Fruit fly (Drosophila melanogaster) whole organism: ENCODE data around the gene Snapin.

ENCODE experiments used
- CG8478 ChIP-seq: fragments of >200 bp; optimal IDR thresholded peaks from 2 replicates; lab custom pipeline; 2018; ENCODE audit warnings: inconsistent platforms
- Dll ChIP-seq: fragments of >200 bp; optimal IDR thresholded peaks from 2 replicates; lab custom pipeline; 2017
- EcR ChIP-seq, 2 experiments: fragments of >200 bp; optimal IDR thresholded peaks; 2 replicates each; lab custom pipeline; 2017; ENCODE audit warnings: missing biosample characterization in 2 of 2, missing genetic modification characterization in 2 of 2, missing genetic modification reagents in 2 of 2
- pan ChIP-seq: fragments of >200 bp; optimal IDR thresholded peaks from 2 replicates; lab custom pipeline; 2017
- psq ChIP-seq: fragments of >200 bp; optimal IDR thresholded peaks from 2 replicates; lab custom pipeline; 2017
- usp ChIP-seq: fragments of >200 bp; optimal IDR thresholded peaks from 2 replicates; lab custom pipeline; 2017; ENCODE audit warnings: missing biosample characterization, missing genetic modification characterization, mixed read lengths

DNA sequence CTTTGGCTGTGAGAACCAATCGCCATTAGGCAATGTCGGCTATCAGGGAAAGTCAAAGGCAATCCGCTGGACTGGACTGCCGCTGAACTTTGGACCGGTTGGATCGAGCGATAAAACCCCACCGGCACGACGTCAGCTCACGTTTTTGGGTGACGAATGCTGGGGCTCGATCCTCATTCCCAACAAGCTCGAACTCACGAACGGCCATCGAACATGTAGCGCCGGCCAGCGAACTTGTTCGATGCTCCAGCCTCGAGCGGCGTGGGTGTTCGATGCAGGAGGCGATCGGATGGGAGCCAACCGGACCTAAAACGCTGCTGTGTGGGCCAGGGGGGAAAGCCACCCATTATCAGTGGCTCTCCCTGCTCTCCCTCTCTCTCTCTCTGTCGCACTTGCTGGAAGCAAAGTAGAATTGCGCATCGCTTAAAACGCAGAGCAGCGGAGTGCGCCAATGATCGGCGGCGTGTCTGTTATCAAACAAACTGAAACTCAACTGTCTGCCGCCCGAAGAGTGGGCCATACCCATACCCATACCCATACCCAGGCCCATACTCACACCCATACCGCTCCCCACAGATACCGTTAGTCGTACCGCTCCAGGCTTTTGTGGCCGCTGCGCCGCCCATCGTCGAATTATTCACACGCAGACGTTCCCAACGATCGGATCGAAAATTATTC lies 45.3 kb upstream of the Snapin start, which contains the start of gene daw:
- TF ChIP-seq CG8478 (lab: Kevin White, UChicago) (no peak), usp (GFP tag; lab: Kevin White, UChicago) (no peak), psq (no peak), Dll (lab: Kevin White, UChicago) (peak; percentile 8), EcR (GFP tag; optimal IDR thresholded peaks at IDR 0.05; lab: Kevin White, UChicago) (no peak), pan (lab: Kevin White, UChicago) (no peak)
